Fruit fly (Drosophila melanogaster): Measurements from ENCODE around the gene CG31752.

DNA sequence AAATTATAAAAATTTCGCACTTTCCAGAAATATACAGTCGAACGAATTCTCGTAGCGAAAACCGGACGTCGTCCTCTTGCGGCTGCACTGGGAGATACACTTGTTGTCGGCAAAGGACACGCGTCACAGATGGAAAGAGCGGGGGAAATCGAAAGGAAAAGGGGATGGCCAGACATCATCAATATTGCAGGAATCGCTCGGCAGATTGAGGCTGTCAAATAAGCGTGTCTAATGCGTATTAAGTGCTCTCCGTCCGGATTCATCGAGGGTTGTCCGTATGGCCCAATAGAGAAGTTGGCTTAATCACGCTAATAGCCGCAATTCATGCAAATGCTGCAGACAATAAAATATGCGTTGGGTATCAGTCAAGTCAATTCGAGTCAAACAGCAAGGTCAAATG, 31.6 kb downstream of the CG31752 start:
- TF ChIP-seq Dll (optimal IDR thresholded peaks at IDR 0.05), result no peak
- no peak for TF ChIP-seq psq (optimal IDR thresholded peaks at IDR 0.05)

Data from whole organism.